Worm (Caenorhabditis elegans) whole organism, L2 larva: ENCODE data around the gene R11.3.

Source experiments
- C34F6.9 ChIP-seq: fragments of 150-350 bp; optimal IDR thresholded peaks from 2 replicates; lab custom pipeline; 2014; ENCODE audit warnings: missing biosample characterization, missing genetic modification characterization
- F13H6.1 ChIP-seq: sonication (generic microtip); optimal IDR thresholded peaks from 2 replicates; lab custom pipeline; 2016; ENCODE audit warnings: missing genetic modification characterization, missing compliant biosample characterization
- R02D3.7 ChIP-seq: fragments of 150-350 bp; optimal IDR thresholded peaks from 2 replicates; lab custom pipeline; 2014; ENCODE audit warnings: missing biosample characterization, missing genetic modification characterization
- Y55F3AM.14 ChIP-seq: fragments of 200-800 bp; sonication (Bioruptor generic); optimal IDR thresholded peaks from 2 replicates; lab custom pipeline; 2018; ENCODE audit warnings: mild to moderate bottlenecking, missing genetic modification characterization, missing compliant biosample characterization
- alr-1 ChIP-seq: fragments of 150-350 bp; optimal IDR thresholded peaks from 2 replicates; lab custom pipeline; 2014; ENCODE audit warnings: missing biosample characterization, missing genetic modification characterization
- aly-2 ChIP-seq: fragments of 150-350 bp; optimal IDR thresholded peaks from 2 replicates; lab custom pipeline; 2014; ENCODE audit warnings: missing biosample characterization, missing genetic modification characterization
- ama-1 ChIP-seq: fragments of 150-350 bp; optimal IDR thresholded peaks from 2 replicates; lab custom pipeline; 2018; ENCODE audit warnings: inconsistent platforms
- crh-2 ChIP-seq: sonication (generic microtip); optimal IDR thresholded peaks from 2 replicates; lab custom pipeline; 2017; ENCODE audit warnings: missing biosample characterization, missing genetic modification characterization
- dmd-4 ChIP-seq: sonication (generic microtip); optimal IDR thresholded peaks from 2 replicates; lab custom pipeline; 2017; ENCODE audit warnings: missing biosample characterization, missing genetic modification characterization
- elt-3 ChIP-seq: sonication (generic microtip); optimal IDR thresholded peaks from 2 replicates; lab custom pipeline; 2017; ENCODE audit warnings: missing biosample characterization, missing genetic modification characterization
- fos-1 ChIP-seq: fragments of 150-350 bp; optimal IDR thresholded peaks from 2 replicates; lab custom pipeline; 2014; ENCODE audit warnings: missing biosample characterization, missing genetic modification characterization
- gmeb-1 ChIP-seq: fragments of 150-350 bp; optimal IDR thresholded peaks from 2 replicates; lab custom pipeline; 2014; ENCODE audit warnings: missing biosample characterization, missing genetic modification characterization
- lin-39 ChIP-seq: fragments of 150-350 bp; optimal IDR thresholded peaks from 2 replicates; lab custom pipeline; 2014; ENCODE audit warnings: missing biosample characterization, missing genetic modification reagents, missing genetic modification characterization
- lsy-2 ChIP-seq, 2 experiments: fragments of 150-350 bp in 1 of 2; sonication (generic microtip) in 1 of 2; optimal IDR thresholded peaks; 2 replicates each; lab custom pipeline; 2014 to 2017; ENCODE audit warnings: missing biosample characterization in 2 of 2, missing genetic modification characterization in 2 of 2
- mbf-1 ChIP-seq: sonication (generic microtip); optimal IDR thresholded peaks from 2 replicates; lab custom pipeline; 2017; ENCODE audit warnings: missing biosample characterization, missing genetic modification characterization
- mdl-1 ChIP-seq, 2 experiments: fragments of 150-350 bp in 1 of 2; sonication (generic microtip) in 1 of 2; optimal IDR thresholded peaks; 2 replicates each; lab custom pipeline; 2017; ENCODE audit warnings: missing biosample characterization in 2 of 2, missing genetic modification characterization in 2 of 2
- nhr-11 ChIP-seq: fragments of 150-350 bp; optimal IDR thresholded peaks from 2 replicates; lab custom pipeline; 2014; ENCODE audit warnings: missing biosample characterization, missing genetic modification characterization
- nhr-23 ChIP-seq: fragments of 150-350 bp; optimal IDR thresholded peaks from 2 replicates; lab custom pipeline; 2014; ENCODE audit warnings: missing biosample characterization, missing genetic modification reagents, missing genetic modification characterization
- nhr-6 ChIP-seq: fragments of 150-350 bp; optimal IDR thresholded peaks from 2 replicates; lab custom pipeline; 2014; ENCODE audit warnings: missing biosample characterization, missing genetic modification characterization
- nhr-77 ChIP-seq: fragments of 150-350 bp; optimal IDR thresholded peaks from 2 replicates; lab custom pipeline; 2014; ENCODE audit warnings: missing biosample characterization, missing genetic modification characterization
- peb-1 ChIP-seq: fragments of 150-350 bp; optimal IDR thresholded peaks from 2 replicates; lab custom pipeline; 2014; ENCODE audit warnings: missing biosample characterization, missing genetic modification characterization
- sem-4 ChIP-seq: fragments of 150-350 bp; optimal IDR thresholded peaks from 2 replicates; lab custom pipeline; 2014; ENCODE audit warnings: missing biosample characterization, missing genetic modification reagents, missing genetic modification characterization
- skn-1 ChIP-seq: sonication (generic microtip); optimal IDR thresholded peaks from 2 replicates; lab custom pipeline; 2017; ENCODE audit warnings: missing biosample characterization, missing genetic modification characterization
- sma-9 ChIP-seq, 2 experiments: fragments of 150-350 bp in 1 of 2; sonication (generic microtip) in 1 of 2; optimal IDR thresholded peaks; 2 replicates each; lab custom pipeline; 2014 to 2016; ENCODE audit warnings: missing genetic modification characterization in 2 of 2, mild to moderate bottlenecking in 1 of 2, missing biosample characterization in 1 of 2, missing compliant biosample characterization in 1 of 2, missing genetic modification reagents in 1 of 2, moderate library complexity in 1 of 2
- snpc-4 ChIP-seq: fragments of 150-350 bp; optimal IDR thresholded peaks from 2 replicates; lab custom pipeline; 2014; ENCODE audit warnings: missing biosample characterization, missing genetic modification characterization
- unc-39 ChIP-seq: fragments of 150-350 bp; optimal IDR thresholded peaks from 2 replicates; lab custom pipeline; 2014; ENCODE audit warnings: missing biosample characterization, missing genetic modification characterization
- zag-1 ChIP-seq: fragments of 150-350 bp; optimal IDR thresholded peaks from 2 replicates; lab custom pipeline; 2014; ENCODE audit warnings: missing biosample characterization, missing genetic modification characterization
- ztf-4 ChIP-seq: fragments of 150-350 bp; optimal IDR thresholded peaks from 2 replicates; lab custom pipeline; 2014; ENCODE audit warnings: missing biosample characterization, missing genetic modification characterization

The R11.3 gene

ce11 chrX:16189227-16189906, 9.7 kb downstream of the R11.3 start, which contains the start of gene slc-25A21:
TSS of gene slc-25A21 (plus strand) at chrX:16189856.
- TF ChIP-seq sma-9 (GFP tag; optimal IDR thresholded peaks at IDR 0.05; lab: Kevin White, UChicago) (peak; percentile 25), sma-9 (tag; optimal IDR thresholded peaks at IDR 0.05; lab: Kevin White, UChicago) (no peak), sem-4 (no peak)

- no peak for TF ChIP-seq aly-2 (tag; lab: Kevin White, UChicago)
- TF ChIP-seq F13H6.1, result no peak
- TF ChIP-seq lsy-2 (tag; optimal IDR thresholded peaks at IDR 0.05; lab: Kevin White, UChicago), result no peak
- TF ChIP-seq zag-1 (tag; lab: Kevin White, UChicago), result no peak
- no peak for TF ChIP-seq nhr-23 (tag; lab: Kevin White, UChicago)
- no peak for TF ChIP-seq skn-1
- TF ChIP-seq unc-39 (tag; lab: Kevin White, UChicago), result no peak
- TF ChIP-seq dmd-4 (tag; lab: Kevin White, UChicago), result no peak
- no peak for TF ChIP-seq Y55F3AM.14 (GFP tag; lab: Kevin White, UChicago)
Observed at ce11 chrX:16184069-16184468, 15.0 kb downstream of the R11.3 start, which contains the start of gene nlp-67. TSS of gene nlp-67 (plus strand) at chrX:16184369.

- peak; percentile 41 for TF ChIP-seq sma-9 (GFP tag; optimal IDR thresholded peaks at IDR 0.05; lab: Kevin White, UChicago)
- no peak for TF ChIP-seq sma-9 (tag; optimal IDR thresholded peaks at IDR 0.05; lab: Kevin White, UChicago)
- TF ChIP-seq mbf-1 (tag; lab: Kevin White, UChicago), result no peak
- no peak for TF ChIP-seq lin-39
- TF ChIP-seq ama-1, result no peak
- TF ChIP-seq peb-1 (tag; lab: Kevin White, UChicago), result no peak
Observed at ce11 chrX:16172863-16173262, 26.2 kb downstream of the R11.3 start.

- TF ChIP-seq snpc-4, result no peak
- no peak for TF ChIP-seq alr-1 (tag; lab: Kevin White, UChicago)
- no peak for TF ChIP-seq nhr-77 (tag; lab: Kevin White, UChicago)
- TF ChIP-seq fos-1, result no peak
- TF ChIP-seq mdl-1 (tag; optimal IDR thresholded peaks at IDR 0.05; lab: Kevin White, UChicago), result no peak
- TF ChIP-seq nhr-23 (tag; lab: Kevin White, UChicago), result no peak
- TF ChIP-seq R02D3.7 (tag; lab: Kevin White, UChicago), result no peak
- TF ChIP-seq C34F6.9, result no peak
- TF ChIP-seq nhr-6 (tag; lab: Kevin White, UChicago), result no peak
- no peak for TF ChIP-seq peb-1 (tag; lab: Kevin White, UChicago)
- no peak for TF ChIP-seq nhr-11 (tag; lab: Kevin White, UChicago)
- TF ChIP-seq dmd-4 (tag; lab: Kevin White, UChicago), result no peak
- no peak for TF ChIP-seq elt-3 (tag; lab: Kevin White, UChicago)
Observed at ce11 chrX:16166994-16167393, 32.1 kb downstream of the R11.3 start.

- TF ChIP-seq sma-9 (GFP tag; optimal IDR thresholded peaks at IDR 0.05; lab: Kevin White, UChicago) (peak; percentile 51), sma-9 (tag; optimal IDR thresholded peaks at IDR 0.05; lab: Kevin White, UChicago) (no peak), ztf-4 (tag; lab: Kevin White, UChicago) (no peak), F13H6.1 (no peak), fos-1 (peak; percentile 94), crh-2 (tag; lab: Kevin White, UChicago) (peak; percentile 9)
Observed at ce11 chrX:16166484-16166883, 32.6 kb downstream of the R11.3 start.

ce11 chrX:16163402-16163801, 35.6 kb downstream of the R11.3 start, which contains the start of gene F09C8.1:
TSS of gene F09C8.1 (minus strand) at chrX:16163524.
- TF ChIP-seq sem-4 (no peak), lin-39 (no peak), sma-9 (GFP tag; optimal IDR thresholded peaks at IDR 0.05; lab: Kevin White, UChicago) (peak; percentile 83), sma-9 (tag; optimal IDR thresholded peaks at IDR 0.05; lab: Kevin White, UChicago) (no peak), mdl-1 (tag; optimal IDR thresholded peaks at IDR 0.05; lab: Kevin White, UChicago) (peak in 1 of 2 experiments; percentile 74), fos-1 (peak; percentile 78), gmeb-1 (tag; lab: Kevin White, UChicago) (peak; percentile 54), F13H6.1 (peak; percentile 5)

- TF ChIP-seq mdl-1 (tag; optimal IDR thresholded peaks at IDR 0.05; lab: Kevin White, UChicago) (peak in 1 of 2 experiments; percentile 18), unc-39 (tag; lab: Kevin White, UChicago) (no peak)
Observed at ce11 chrX:16160924-16161323, 38.1 kb downstream of the R11.3 start.
